Fruit fly (Drosophila melanogaster) whole organism, adult: ENCODE data around the gene nmd.

Experiments used
- CG11617 ChIP-seq: fragments of 200-800 bp; sonication (Bioruptor generic); optimal IDR thresholded peaks from 2 replicates; lab custom pipeline; 2017; ENCODE audit warnings: mild to moderate bottlenecking, missing biosample characterization, missing genetic modification reagents, missing genetic modification characterization
- CG12768 ChIP-seq: fragments of 200-800 bp; sonication (Bioruptor generic); optimal IDR thresholded peaks from 2 replicates; lab custom pipeline; 2017; ENCODE audit warnings: missing biosample characterization, missing genetic modification characterization, mild to moderate bottlenecking, moderate library complexity, missing genetic modification reagents
- CG14711 ChIP-seq: fragments of 200-800 bp; sonication (Bioruptor generic); optimal IDR thresholded peaks from 2 replicates; lab custom pipeline; 2018; ENCODE audit warnings: missing biosample characterization, mild to moderate bottlenecking, missing genetic modification characterization, moderate library complexity
- CG1620 ChIP-seq: fragments of 200-800 bp; sonication (Bioruptor generic); optimal IDR thresholded peaks from 2 replicates; lab custom pipeline; 2016; ENCODE audit warnings: missing biosample characterization, missing genetic modification characterization
- CG33017 ChIP-seq: fragments of 200-800 bp; sonication (Bioruptor generic); optimal IDR thresholded peaks from 2 replicates; lab custom pipeline; 2018; ENCODE audit warnings: missing biosample characterization, mild to moderate bottlenecking, missing genetic modification characterization, moderate library complexity
- CG5204 ChIP-seq: fragments of 200-800 bp; sonication (Bioruptor generic); optimal IDR thresholded peaks from 2 replicates; lab custom pipeline; 2016; ENCODE audit warnings: missing biosample characterization, missing genetic modification characterization
- CG7045 ChIP-seq: fragments of 200-800 bp; sonication (Bioruptor generic); optimal IDR thresholded peaks from 2 replicates; lab custom pipeline; 2017; ENCODE audit warnings: missing biosample characterization, mild to moderate bottlenecking, missing genetic modification characterization
- CG7101 ChIP-seq: fragments of 200-800 bp; sonication (Bioruptor generic); optimal IDR thresholded peaks from 2 replicates; lab custom pipeline; 2018; ENCODE audit warnings: missing biosample characterization, mild to moderate bottlenecking, missing genetic modification characterization, moderate library complexity
- Clk ChIP-seq: fragments of 200-800 bp; sonication (Bioruptor generic); optimal IDR thresholded peaks from 2 replicates; lab custom pipeline; 2017; ENCODE audit warnings: missing biosample characterization, missing genetic modification characterization
- Crg-1 ChIP-seq: fragments of 200-800 bp; sonication (Bioruptor generic); optimal IDR thresholded peaks from 2 replicates; lab custom pipeline; 2016; ENCODE audit warnings: missing biosample characterization, missing genetic modification characterization
- Hr96 ChIP-seq: fragments of 200-800 bp; sonication (Bioruptor generic); optimal IDR thresholded peaks from 2 replicates; lab custom pipeline; 2016; ENCODE audit warnings: missing biosample characterization, missing genetic modification characterization
- Mnt ChIP-seq: fragments of 200-800 bp; sonication (Bioruptor generic); optimal IDR thresholded peaks from 2 replicates; lab custom pipeline; 2016; ENCODE audit warnings: missing biosample characterization, mild to moderate bottlenecking, missing genetic modification characterization
- bab1 ChIP-seq: fragments of 200-800 bp; sonication (Bioruptor generic); optimal IDR thresholded peaks from 3 replicates; lab custom pipeline; 2019; ENCODE audit warnings: missing biosample characterization, mild to moderate bottlenecking, missing genetic modification characterization, moderate library complexity
- cic ChIP-seq: fragments of 200-800 bp; sonication (Bioruptor generic); optimal IDR thresholded peaks from 2 replicates; lab custom pipeline; 2017; ENCODE audit warnings: missing biosample characterization, mild to moderate bottlenecking, missing genetic modification characterization, moderate library complexity
- cnc ChIP-seq, 2 experiments: fragments of >200 bp; optimal IDR thresholded peaks; 2 replicates each; lab custom pipeline; 2017
- kay ChIP-seq: fragments of 200-800 bp; sonication (Bioruptor generic); peaks from one replicate; lab custom pipeline; 2016; ENCODE audit warnings: missing biosample characterization, missing genetic modification characterization, borderline replicate concordance
- ovo ChIP-seq: fragments of 200-800 bp; sonication (Bioruptor generic); optimal IDR thresholded peaks from 2 replicates; lab custom pipeline; 2016; ENCODE audit warnings: missing biosample characterization, missing genetic modification characterization
- pad ChIP-seq: fragments of 200-800 bp; sonication (Bioruptor generic); optimal IDR thresholded peaks from 3 replicates; lab custom pipeline; 2017; ENCODE audit warnings: missing biosample characterization, missing genetic modification characterization, mild to moderate bottlenecking, moderate library complexity, missing genetic modification reagents
- tj ChIP-seq: fragments of 200-800 bp; sonication (Bioruptor generic); optimal IDR thresholded peaks from 3 replicates; lab custom pipeline; 2017; ENCODE audit warnings: missing biosample characterization, mild to moderate bottlenecking, missing genetic modification characterization, moderate library complexity
- toe ChIP-seq: fragments of 200-800 bp; sonication (Bioruptor generic); optimal IDR thresholded peaks from 2 replicates; lab custom pipeline; 2016; ENCODE audit warnings: missing biosample characterization, missing genetic modification characterization

nmd gene

DNA sequence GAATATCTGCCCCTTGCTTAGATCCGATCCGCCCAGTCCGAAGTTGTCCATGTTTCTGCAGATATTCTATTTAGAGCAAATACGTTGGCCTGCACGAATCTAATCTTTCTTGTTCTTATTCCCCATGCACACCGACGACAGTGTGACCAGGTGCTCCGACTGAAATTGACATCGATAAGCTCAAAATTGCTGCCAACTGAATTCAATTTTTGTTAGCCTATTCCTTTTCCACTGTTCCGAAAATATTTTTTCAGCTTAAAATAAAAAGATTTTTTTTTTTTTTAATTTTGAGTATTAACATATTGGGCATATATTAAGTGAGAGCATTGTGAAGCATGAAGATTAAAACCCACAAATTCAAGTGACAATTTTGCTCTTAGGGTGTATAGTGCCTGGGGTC is at the start of gene nmd:
Gene nmd, minus strand, starts transcription at position 162 of the 400 bp plus-strand sequence.
- TF ChIP-seq Mnt (GFP tag; lab: Kevin White, UChicago) (peak; percentile 79), toe (no peak), Crg-1 (GFP tag; lab: Kevin White, UChicago) (no peak), cic (GFP tag; lab: Kevin White, UChicago) (no peak), CG14711 (tag; lab: Kevin White, UChicago) (peak; percentile 28), CG33017 (peak; percentile 12), kay (GFP tag; lab: Kevin White, UChicago) (peak; percentile 67), bab1 (GFP tag; lab: Kevin White, UChicago) (peak; percentile 61)

DNA sequence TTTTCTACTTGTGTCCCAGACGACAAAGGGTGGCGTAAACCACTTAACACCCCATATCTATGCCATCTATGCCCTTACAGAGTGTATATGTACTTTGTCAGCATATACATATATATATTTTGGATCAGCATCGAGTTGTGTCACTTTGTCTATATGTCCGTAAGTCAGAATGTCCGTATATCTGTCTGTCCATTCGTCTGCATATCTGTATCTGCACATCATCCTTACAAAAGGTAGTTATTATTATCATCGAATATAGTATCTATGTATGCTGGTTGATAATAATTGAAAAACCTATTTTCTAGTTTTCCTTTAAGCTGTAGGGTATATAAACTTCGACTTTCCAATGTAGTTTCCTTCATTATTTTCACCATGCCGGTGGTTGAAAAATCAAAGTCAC is 47.4 kb upstream of the nmd start:
- TF ChIP-seq CG5204 (no peak), tj (GFP tag; lab: Kevin White, UChicago) (no peak), CG7045 (GFP tag; lab: Kevin White, UChicago) (no peak), toe (no peak), CG7101 (no peak), CG33017 (no peak), CG14711 (tag; lab: Kevin White, UChicago) (no peak), Mnt (GFP tag; lab: Kevin White, UChicago) (no peak), CG11617 (no peak), ovo (no peak), pad (no peak), CG12768 (GFP tag; lab: Kevin White, UChicago) (no peak)

DNA sequence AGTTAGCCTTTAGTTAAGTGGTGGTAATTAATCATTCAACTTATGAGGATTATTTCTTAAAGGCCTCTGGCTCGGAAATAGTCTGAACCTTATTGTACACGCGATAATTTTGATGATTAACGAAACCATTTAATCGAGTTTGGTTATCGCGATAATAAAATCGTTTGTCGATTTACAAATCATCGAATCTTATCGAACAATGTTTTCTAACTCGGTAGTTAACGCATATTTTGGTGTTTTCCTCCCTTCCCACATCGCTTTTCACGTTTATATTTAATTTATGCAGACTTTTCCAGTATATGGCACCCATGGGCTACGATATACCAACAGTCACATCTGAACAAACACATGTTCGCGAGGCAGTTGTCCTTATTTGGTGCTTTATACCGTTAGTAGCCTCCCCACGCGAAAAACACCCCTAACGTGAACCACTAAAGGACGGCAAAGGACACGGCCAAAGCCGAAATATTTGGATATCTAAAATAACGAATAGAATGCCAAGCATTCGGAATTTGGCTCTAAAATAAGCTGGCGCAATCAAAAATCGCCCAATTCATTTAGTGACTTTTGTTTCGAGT is 40.4 kb upstream of the nmd start, which contains the start of gene Frmd5:
Gene Frmd5, plus strand, starts transcription at position 414 of the 578 bp plus-strand sequence.
- TF ChIP-seq cnc (optimal IDR thresholded peaks at IDR 0.05; lab: Kevin White, UChicago) (no peak), CG14711 (tag; lab: Kevin White, UChicago) (no peak)

dm6 chr2L:10342471-10342870 is 38.7 kb upstream of the nmd start, which contains the start of gene Sps2:
Gene Sps2 (plus strand): TSS chr2L:10342594.
- peak; percentile 19 for TF ChIP-seq CG11617
- TF ChIP-seq Mnt (GFP tag; lab: Kevin White, UChicago): peak; percentile 22
- TF ChIP-seq CG7101: peak; percentile 15
- no peak for TF ChIP-seq toe
- peak; percentile 16 for TF ChIP-seq cic (GFP tag; lab: Kevin White, UChicago)
- peak; percentile 69 for TF ChIP-seq bab1 (GFP tag; lab: Kevin White, UChicago)
- TF ChIP-seq CG14711 (tag; lab: Kevin White, UChicago): peak; percentile 12
- TF ChIP-seq Hr96 (GFP tag; lab: Kevin White, UChicago): no peak
- TF ChIP-seq tj (GFP tag; lab: Kevin White, UChicago): peak; percentile 25
- no peak for TF ChIP-seq CG5204

DNA sequence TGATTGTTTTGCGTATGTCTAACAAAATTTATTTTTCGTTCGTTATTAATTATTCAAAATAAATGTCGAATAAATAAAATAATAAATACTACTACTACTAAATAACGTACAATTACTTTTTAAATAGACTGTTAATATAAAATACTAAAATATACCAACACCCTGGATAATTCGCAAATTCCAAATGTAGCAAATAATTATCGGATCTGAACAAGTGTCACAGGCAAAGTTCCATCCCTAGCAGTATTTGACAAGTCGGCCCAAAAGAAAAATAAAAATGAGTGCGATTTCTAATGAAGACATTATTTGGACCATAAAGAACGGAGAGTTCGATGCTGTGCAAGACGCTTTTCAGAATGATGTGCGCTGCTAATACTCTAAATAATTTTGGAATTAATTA is 37.7 kb upstream of the nmd start, which contains the start of gene CG31715:
Gene CG31715, plus strand, starts transcription at position 212 of the 400 bp plus-strand sequence.
- TF ChIP-seq pad: no peak
- peak; percentile 62 for TF ChIP-seq bab1 (GFP tag; lab: Kevin White, UChicago)
- TF ChIP-seq CG11617: peak; percentile 11
- peak; percentile 11 for TF ChIP-seq tj (GFP tag; lab: Kevin White, UChicago)
- TF ChIP-seq CG1620 (GFP tag; lab: Kevin White, UChicago): no peak
- no peak for TF ChIP-seq ovo
- no peak for TF ChIP-seq CG5204
- TF ChIP-seq Clk (GFP tag; lab: Kevin White, UChicago): no peak
- TF ChIP-seq Mnt (GFP tag; lab: Kevin White, UChicago): peak; percentile 5
- TF ChIP-seq Crg-1 (GFP tag; lab: Kevin White, UChicago): no peak
- no peak for TF ChIP-seq cnc (optimal IDR thresholded peaks at IDR 0.05; lab: Kevin White, UChicago)
- no peak for TF ChIP-seq toe
- no peak for TF ChIP-seq CG12768 (GFP tag; lab: Kevin White, UChicago)
- TF ChIP-seq kay (GFP tag; lab: Kevin White, UChicago): peak; percentile 66
- TF ChIP-seq CG33017: peak; percentile 5
- TF ChIP-seq CG14711 (tag; lab: Kevin White, UChicago): peak; percentile 20
- TF ChIP-seq Hr96 (GFP tag; lab: Kevin White, UChicago): no peak
- TF ChIP-seq CG7101: peak; percentile 40
- no peak for TF ChIP-seq CG7045 (GFP tag; lab: Kevin White, UChicago)
- TF ChIP-seq cic (GFP tag; lab: Kevin White, UChicago): no peak

dm6 chr2L:10339841-10340240 is 36.1 kb upstream of the nmd start:
- TF ChIP-seq Mnt (GFP tag; lab: Kevin White, UChicago) (no peak), kay (GFP tag; lab: Kevin White, UChicago) (peak; percentile 72)

- TF ChIP-seq cic (GFP tag; lab: Kevin White, UChicago) (peak; percentile 31), CG12768 (GFP tag; lab: Kevin White, UChicago) (no peak), ovo (no peak), Crg-1 (GFP tag; lab: Kevin White, UChicago) (no peak), pad (peak; percentile 12), Clk (GFP tag; lab: Kevin White, UChicago) (no peak), CG11617 (peak; percentile 15), CG5204 (no peak), CG1620 (GFP tag; lab: Kevin White, UChicago) (peak; percentile 18), tj (GFP tag; lab: Kevin White, UChicago) (no peak), bab1 (GFP tag; lab: Kevin White, UChicago) (peak; percentile 63), cnc (optimal IDR thresholded peaks at IDR 0.05; lab: Kevin White, UChicago) (no peak), CG14711 (tag; lab: Kevin White, UChicago) (no peak), Mnt (GFP tag; lab: Kevin White, UChicago) (peak; percentile 44), CG33017 (no peak), CG7101 (peak; percentile 35), Hr96 (GFP tag; lab: Kevin White, UChicago) (no peak), kay (GFP tag; lab: Kevin White, UChicago) (no peak), CG7045 (GFP tag; lab: Kevin White, UChicago) (no peak), toe (no peak)
Observed at dm6 chr2L:10339212-10339721, 35.5 kb upstream of the nmd start, which contains the start of gene SamDC. Gene SamDC (plus strand): TSS chr2L:10339457.
